Fruit fly (Drosophila melanogaster) whole organism, embryonic: Measurements from ENCODE around the gene CG46304.
A peak's percentile ranks its signal among the peaks of the same experiment; 100 is the strongest.

Experiments
- CG1024 ChIP-seq: fragments of 200-800 bp; sonication (Bioruptor generic); IDR thresholded peaks from 2 replicates; pipeline ENCODE4 v1.3.6; 2022; ENCODE audit warnings: missing biosample characterization, missing genetic modification characterization
- CG10267 ChIP-seq: fragments of 200-800 bp; sonication (Bioruptor generic); optimal IDR thresholded peaks from 2 replicates; lab custom pipeline; 2018; ENCODE audit warnings: missing biosample characterization, mild to moderate bottlenecking, missing genetic modification characterization, moderate library complexity
- CG11093 ChIP-seq: fragments of 200-800 bp; sonication (Bioruptor generic); IDR thresholded peaks from 3 replicates; pipeline ENCODE4 v1.3.6; 2022; ENCODE audit warnings: missing biosample characterization, missing genetic modification characterization
- CG13624 ChIP-seq: fragments of 200-800 bp; sonication (Bioruptor generic); optimal IDR thresholded peaks from 2 replicates; lab custom pipeline; 2016; ENCODE audit warnings: missing biosample characterization, missing genetic modification characterization
- CG14860 ChIP-seq: fragments of 200-800 bp; sonication (Bioruptor generic); IDR thresholded peaks from 3 replicates; pipeline ENCODE4 v1.3.6; 2022; ENCODE audit warnings: missing biosample characterization, missing genetic modification characterization; ENCODE audit not compliant: partially characterized antibody
- CG17186 ChIP-seq: fragments of 200-800 bp; sonication (Bioruptor generic); optimal IDR thresholded peaks from 3 replicates; lab custom pipeline; 2017; ENCODE audit warnings: missing biosample characterization, missing genetic modification reagents, missing genetic modification characterization
- CG2678 ChIP-seq: fragments of 200-800 bp; sonication (Bioruptor generic); optimal IDR thresholded peaks from 3 replicates; lab custom pipeline; 2019; ENCODE audit warnings: missing biosample characterization, mild to moderate bottlenecking, missing genetic modification characterization, moderate library complexity
- CG32532 ChIP-seq: fragments of 200-800 bp; sonication (Bioruptor generic); IDR thresholded peaks from 2 replicates; pipeline ENCODE4 v1.3.6; 2022; ENCODE audit warnings: missing biosample characterization, missing genetic modification characterization
- CG32772 ChIP-seq: fragments of 200-800 bp; sonication (Bioruptor generic); IDR thresholded peaks from 2 replicates; pipeline ENCODE4 v1.3.6; 2022; ENCODE audit warnings: missing biosample characterization, missing genetic modification characterization
- CG33213 ChIP-seq: fragments of 200-800 bp; sonication (Bioruptor generic); optimal IDR thresholded peaks from 3 replicates; lab custom pipeline; 2016; ENCODE audit warnings: missing biosample characterization, missing genetic modification characterization
- CG4707 ChIP-seq: fragments of 200-800 bp; sonication (Bioruptor generic); optimal IDR thresholded peaks from 2 replicates; lab custom pipeline; 2018; ENCODE audit warnings: missing biosample characterization, mild to moderate bottlenecking, missing genetic modification characterization, moderate library complexity
- CG6689 ChIP-seq: fragments of 200-800 bp; sonication (Bioruptor generic); IDR thresholded peaks from 2 replicates; pipeline ENCODE4 v1.3.6; 2022; ENCODE audit warnings: missing biosample characterization, missing genetic modification characterization
- CG6854 ChIP-seq: fragments of 200-800 bp; sonication (Bioruptor generic); optimal IDR thresholded peaks from 3 replicates; lab custom pipeline; 2017; ENCODE audit warnings: missing biosample characterization, mild to moderate bottlenecking, missing genetic modification characterization
- CG7745 ChIP-seq: fragments of 200-800 bp; sonication (Bioruptor generic); optimal IDR thresholded peaks from 2 replicates; lab custom pipeline; 2018; ENCODE audit warnings: missing biosample characterization, mild to moderate bottlenecking, missing genetic modification characterization, moderate library complexity
- CG8765 ChIP-seq: fragments of 200-800 bp; sonication (Bioruptor generic); IDR thresholded peaks from 2 replicates; pipeline ENCODE4 v1.3.6; 2022; ENCODE audit warnings: missing biosample characterization, missing genetic modification characterization
- CG8924 ChIP-seq: fragments of 200-800 bp; optimal IDR thresholded peaks from 3 replicates; lab custom pipeline; 2019; ENCODE audit warnings: missing biosample characterization, mild to moderate bottlenecking, missing genetic modification characterization, moderate library complexity
- D ChIP-seq, 2 experiments: fragments of 200-800 bp in 1 of 2; fragments of >200 bp in 1 of 2; sonication (Bioruptor generic) in 1 of 2; optimal IDR thresholded peaks; 2 replicates in 1 of 2; 3 replicates in 1 of 2; lab custom pipeline; 2017; ENCODE audit warnings: mild to moderate bottlenecking in 1 of 2, missing biosample characterization in 1 of 2, missing genetic modification characterization in 1 of 2, missing genetic modification reagents in 1 of 2
- Dad ChIP-seq: fragments of 200-800 bp; sonication (Bioruptor generic); optimal IDR thresholded peaks from 3 replicates; lab custom pipeline; 2016; ENCODE audit warnings: missing biosample characterization, missing genetic modification characterization
- Dbx ChIP-seq: fragments of 200-800 bp; sonication (Bioruptor generic); IDR thresholded peaks from 3 replicates; pipeline ENCODE4 v1.3.6; 2022; ENCODE audit warnings: missing biosample characterization, missing genetic modification characterization
- Ets97D ChIP-seq: fragments of 200-800 bp; sonication (Bioruptor generic); optimal IDR thresholded peaks from 3 replicates; lab custom pipeline; 2016; ENCODE audit warnings: missing biosample characterization, missing genetic modification characterization
- HmgZ ChIP-seq: fragments of 200-800 bp; sonication (Bioruptor generic); optimal IDR thresholded peaks from 2 replicates; lab custom pipeline; 2018; ENCODE audit warnings: missing biosample characterization, mild to moderate bottlenecking, missing genetic modification characterization
- Hmr ChIP-seq: fragments of 200-800 bp; sonication (Bioruptor generic); optimal IDR thresholded peaks from 3 replicates; lab custom pipeline; 2017; ENCODE audit warnings: mild to moderate bottlenecking, missing biosample characterization, missing genetic modification reagents, missing genetic modification characterization
- Mad ChIP-seq: fragments of 200-800 bp; sonication (Bioruptor generic); optimal IDR thresholded peaks from 2 replicates; lab custom pipeline; 2016; ENCODE audit warnings: missing biosample characterization, missing genetic modification characterization
- Med ChIP-seq: fragments of 200-800 bp; sonication (Bioruptor generic); peaks from one replicate; lab custom pipeline; 2016; ENCODE audit warnings: missing biosample characterization, missing genetic modification characterization, mild to moderate bottlenecking, inconsistent platforms, moderate library complexity
- NC2β ChIP-seq: fragments of 200-800 bp; sonication (Bioruptor generic); optimal IDR thresholded peaks from 2 replicates; lab custom pipeline; 2016; ENCODE audit warnings: missing biosample characterization, missing genetic modification characterization
- Ssrp ChIP-seq: fragments of 200-800 bp; sonication (Bioruptor generic); optimal IDR thresholded peaks from 2 replicates; lab custom pipeline; 2018; ENCODE audit warnings: missing biosample characterization, mild to moderate bottlenecking, missing genetic modification characterization, moderate library complexity
- Taf1 ChIP-seq: fragments of 200-800 bp; sonication (Bioruptor generic); IDR thresholded peaks from 2 replicates; pipeline ENCODE4 v1.3.6; 2022; ENCODE audit warnings: missing biosample characterization, missing genetic modification characterization
- amos ChIP-seq: fragments of 200-800 bp; sonication (Bioruptor generic); IDR thresholded peaks from 2 replicates; pipeline ENCODE4 v1.3.6; 2022; ENCODE audit warnings: missing biosample characterization, missing genetic modification characterization; ENCODE audit not compliant: partially characterized antibody
- ase ChIP-seq: fragments of 200-800 bp; sonication (Bioruptor generic); IDR thresholded peaks from 3 replicates; pipeline ENCODE4 v1.3.6; 2022; ENCODE audit warnings: missing biosample characterization, missing genetic modification characterization
- ci ChIP-seq: fragments of 200-800 bp; sonication (Bioruptor generic); IDR thresholded peaks from 3 replicates; pipeline ENCODE4 v1.3.6; 2022; ENCODE audit warnings: missing biosample characterization, missing genetic modification characterization
- crc ChIP-seq: fragments of 200-800 bp; sonication (Bioruptor generic); optimal IDR thresholded peaks from 2 replicates; lab custom pipeline; 2016; ENCODE audit warnings: missing biosample characterization, missing genetic modification characterization
- dimm ChIP-seq: fragments of 200-800 bp; sonication (Bioruptor generic); IDR thresholded peaks from 2 replicates; pipeline ENCODE4 v1.3.6; 2022; ENCODE audit warnings: missing biosample characterization, missing genetic modification characterization
- dmrt11E ChIP-seq: fragments of 200-800 bp; sonication (Bioruptor generic); optimal IDR thresholded peaks from 3 replicates; lab custom pipeline; 2018; ENCODE audit warnings: missing biosample characterization, mild to moderate bottlenecking, missing genetic modification characterization, moderate library complexity
- eyg ChIP-seq: fragments of 200-800 bp; sonication (Bioruptor generic); optimal IDR thresholded peaks from 3 replicates; lab custom pipeline; 2016; ENCODE audit warnings: missing biosample characterization, missing genetic modification characterization
- h ChIP-seq: fragments of >200 bp; optimal IDR thresholded peaks from 2 replicates; lab custom pipeline; 2017
- insv ChIP-seq, 2 experiments: fragments of 200-800 bp; sonication (Bioruptor generic); optimal IDR thresholded peaks; 3 replicates each; lab custom pipeline; 2016 to 2018; ENCODE audit warnings: missing biosample characterization in 2 of 2, missing genetic modification characterization in 2 of 2
- kah ChIP-seq: fragments of 200-800 bp; sonication (Bioruptor generic); optimal IDR thresholded peaks from 2 replicates; lab custom pipeline; 2018; ENCODE audit warnings: missing biosample characterization, mild to moderate bottlenecking, missing genetic modification characterization
- ken ChIP-seq: fragments of 200-800 bp; sonication (Bioruptor generic); IDR thresholded peaks from 3 replicates; pipeline ENCODE4 v1.3.6; 2022; ENCODE audit warnings: missing biosample characterization, missing genetic modification characterization
- lmd ChIP-seq: fragments of 200-800 bp; sonication (Bioruptor generic); IDR thresholded peaks from 2 replicates; pipeline ENCODE4 v1.3.6; 2022; ENCODE audit warnings: missing biosample characterization, missing genetic modification characterization
- luna ChIP-seq: fragments of 200-800 bp; sonication (Bioruptor generic); optimal IDR thresholded peaks from 2 replicates; lab custom pipeline; 2016; ENCODE audit warnings: missing biosample characterization, missing genetic modification characterization
- nmo ChIP-seq: fragments of 200-800 bp; sonication (Bioruptor generic); optimal IDR thresholded peaks from 2 replicates; lab custom pipeline; 2018; ENCODE audit warnings: missing biosample characterization, mild to moderate bottlenecking, missing genetic modification characterization, moderate library complexity
- oc ChIP-seq: fragments of 200-800 bp; sonication (Bioruptor generic); optimal IDR thresholded peaks from 2 replicates; lab custom pipeline; 2018; ENCODE audit warnings: missing biosample characterization, mild to moderate bottlenecking, missing genetic modification characterization, moderate library complexity
- otp ChIP-seq: fragments of 200-800 bp; sonication (Bioruptor generic); IDR thresholded peaks from 3 replicates; pipeline ENCODE4, ENCODE4 v1.3.6; 2022; ENCODE audit warnings: missing biosample characterization, missing genetic modification characterization
- peb ChIP-seq: fragments of 200-800 bp; sonication (Bioruptor generic); IDR thresholded peaks from 2 replicates; pipeline ENCODE4 v1.3.6; 2022; ENCODE audit warnings: missing biosample characterization, missing genetic modification characterization
- pros ChIP-seq: fragments of 200-800 bp; sonication (Bioruptor generic); optimal IDR thresholded peaks from 3 replicates; lab custom pipeline; 2019; ENCODE audit warnings: missing biosample characterization, mild to moderate bottlenecking, missing genetic modification characterization, moderate library complexity
- row ChIP-seq: fragments of 200-800 bp; sonication (Bioruptor generic); IDR thresholded peaks from 3 replicates; pipeline ENCODE4 v1.3.6; 2022; ENCODE audit warnings: missing biosample characterization, missing genetic modification characterization
- sna ChIP-seq: fragments of 200-800 bp; sonication (Bioruptor generic); IDR thresholded peaks from 2 replicates; pipeline ENCODE4 v1.3.6; 2022; ENCODE audit warnings: missing biosample characterization, missing genetic modification characterization; ENCODE audit not compliant: partially characterized antibody
- tna ChIP-seq: fragments of 200-800 bp; sonication (Bioruptor generic); IDR thresholded peaks from 2 replicates; pipeline ENCODE4 v1.3.6; 2022; ENCODE audit warnings: missing biosample characterization, missing genetic modification characterization; ENCODE audit not compliant: partially characterized antibody
- wor ChIP-seq: fragments of 200-800 bp; sonication (Bioruptor generic); IDR thresholded peaks from 2 replicates; pipeline ENCODE4 v1.3.6; 2022; ENCODE audit warnings: missing biosample characterization, missing genetic modification characterization
- zfh1 ChIP-seq: fragments of 200-800 bp; sonication (Bioruptor generic); IDR thresholded peaks from 3 replicates; pipeline ENCODE4 v1.3.6; 2022; ENCODE audit warnings: missing biosample characterization, missing genetic modification characterization

CG46304 gene

DNA sequence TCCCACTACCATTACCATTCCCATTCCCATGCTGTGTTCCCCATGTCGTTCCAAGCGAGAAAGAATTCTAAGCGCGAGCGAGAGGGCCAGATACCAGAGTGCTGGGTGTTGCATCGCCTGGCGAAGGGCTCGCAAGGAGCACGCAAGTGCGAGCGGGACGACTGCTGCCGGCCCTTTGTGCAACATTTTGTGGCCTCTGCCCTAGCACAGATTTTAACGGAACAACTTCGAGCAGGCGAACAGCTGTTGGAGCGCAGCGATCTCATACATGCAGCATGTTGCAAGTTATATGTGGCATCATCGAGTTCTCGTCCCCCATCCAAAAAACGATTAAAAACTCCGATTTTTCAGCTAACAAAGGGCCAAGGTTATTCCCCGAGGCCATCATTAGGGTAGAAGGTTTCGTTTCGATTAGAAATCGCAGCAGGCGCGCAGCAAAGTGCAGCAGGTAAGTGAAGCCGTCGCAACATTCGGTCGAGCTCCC, 1.5 kb downstream of the CG46304 start (continued):
- TF ChIP-seq CG8924 (tag; lab: Kevin White, UChicago), result no peak
- no peak for TF ChIP-seq peb (GFP tag; lab: Robert Waterston, UW)
- TF ChIP-seq Dbx (GFP tag; lab: Robert Waterston, UW), result no peak
- TF ChIP-seq ase (GFP tag; lab: Robert Waterston, UW), result no peak
- TF ChIP-seq Med, result peak; percentile 37
- no peak for TF ChIP-seq ci (GFP tag; lab: Robert Waterston, UW)
- TF ChIP-seq insv (GFP tag; optimal IDR thresholded peaks at IDR 0.05; lab: Kevin White, UChicago), result peak in 1 of 2 experiments; percentile 64
- no peak for TF ChIP-seq row (GFP tag; lab: Robert Waterston, UW)
- no peak for TF ChIP-seq CG32532 (GFP tag; lab: Robert Waterston, UW)
- no peak for TF ChIP-seq lmd (GFP tag; lab: Robert Waterston, UW)
- peak; percentile 64 for TF ChIP-seq sna
- no peak for TF ChIP-seq dimm (GFP tag; lab: Robert Waterston, UW)
- TF ChIP-seq pros, result peak; percentile 84
- TF ChIP-seq CG13624, result no peak
- TF ChIP-seq otp (GFP tag; lab: Robert Waterston, UW), result no peak
- no peak for TF ChIP-seq CG17186 (GFP tag; lab: Kevin White, UChicago)
- TF ChIP-seq CG1024 (GFP tag; lab: Robert Waterston, UW), result no peak
- TF ChIP-seq tna (GFP tag; lab: Robert Waterston, UW), result no peak
- peak; percentile 29; the same call in 1 of the 3 replicates for TF ChIP-seq CG14860
- no peak for TF ChIP-seq CG8765 (GFP tag; lab: Robert Waterston, UW)
- no peak for TF ChIP-seq Mad (GFP tag; lab: Kevin White, UChicago)
- TF ChIP-seq D (optimal IDR thresholded peaks at IDR 0.05; lab: Kevin White, UChicago), result peak; percentile 93
- TF ChIP-seq D (GFP tag; optimal IDR thresholded peaks at IDR 0.05; lab: Kevin White, UChicago), result no peak
- TF ChIP-seq zfh1 (GFP tag; lab: Robert Waterston, UW), result no peak
- no peak for TF ChIP-seq CG7745 (tag; lab: Kevin White, UChicago)
- no peak for TF ChIP-seq ken
- TF ChIP-seq, all 482 proteins: peak for 53

- TF ChIP-seq luna (no peak), Dad (GFP tag; lab: Kevin White, UChicago) (no peak), CG11093 (GFP tag; lab: Robert Waterston, UW) (0 out of 3 replicates have a peak, but pooled peaks have one; percentile 27), CG6854 (GFP tag; lab: Kevin White, UChicago) (no peak), NC2β (GFP tag; lab: Kevin White, UChicago) (peak; percentile 44), HmgZ (tag; lab: Kevin White, UChicago) (peak; percentile 5), nmo (GFP tag; lab: Kevin White, UChicago) (peak; percentile 86), Ets97D (GFP tag; lab: Kevin White, UChicago) (no peak), CG6689 (GFP tag; lab: Robert Waterston, UW) (peak; percentile 74), CG2678 (tag; lab: Kevin White, UChicago) (peak; percentile 83), CG4707 (peak; percentile 62), dmrt11E (tag; lab: Kevin White, UChicago) (peak; percentile 87), crc (GFP tag; lab: Kevin White, UChicago) (no peak), eyg (GFP tag; lab: Kevin White, UChicago) (no peak), amos (GFP tag; lab: Robert Waterston, UW) (no peak), kah (GFP tag; lab: Kevin White, UChicago) (peak; percentile 18), sna (no peak), CG33213 (no peak), Hmr (GFP tag; lab: Kevin White, UChicago) (peak; percentile 51), oc (tag; lab: Kevin White, UChicago) (peak; percentile 40), Ssrp (tag; lab: Kevin White, UChicago) (peak; percentile 81), Taf1 (GFP tag; lab: Robert Waterston, UW) (no peak), CG32772 (peak; percentile 58; the same call in 1 of the 2 replicates), wor (GFP tag; lab: Robert Waterston, UW) (peak; percentile 62; the same call in 1 of the 2 replicates), h (no peak), CG10267 (tag; lab: Kevin White, UChicago) (peak; percentile 48)
These were observed 2.1 kb downstream of the CG46304 start for dm6 chr2L:18948065-18948723.
